Worm (Caenorhabditis elegans) whole organism, L4 larva: ENCODE data around the gene sre-56.

Experiments used
- egl-27 ChIP-seq: sonication (generic microtip); optimal IDR thresholded peaks from 3 replicates; lab custom pipeline; 2017; ENCODE audit warnings: missing biosample characterization, missing genetic modification reagents, missing genetic modification characterization
- lin-13 ChIP-seq: fragments of 150-350 bp; optimal IDR thresholded peaks from 2 replicates; lab custom pipeline; 2014; ENCODE audit warnings: missing biosample characterization, missing genetic modification reagents, missing genetic modification characterization
- vab-7 ChIP-seq: fragments of 200-800 bp; sonication (Bioruptor generic); IDR thresholded peaks from 2 replicates; pipeline ENCODE4 v1.3.6; 2022; ENCODE audit warnings: missing genetic modification reagents, missing genetic modification characterization, missing compliant biosample characterization

- TF ChIP-seq lin-13 (GFP tag; lab: Kevin White, UChicago), result no peak
- TF ChIP-seq egl-27 (tag; lab: Kevin White, UChicago), result no peak
- no peak for TF ChIP-seq vab-7 (GFP tag; lab: Robert Waterston, UW)
Observed at ce11 chrII:12296591-12296990, 27.7 kb upstream of the sre-56 start.
